Fruit fly (Drosophila melanogaster) whole organism: ENCODE data around the gene CG9184.

Source experiments
- CG8478 ChIP-seq: fragments of >200 bp; optimal IDR thresholded peaks from 2 replicates; lab custom pipeline; 2018; ENCODE audit warnings: inconsistent platforms
- Dll ChIP-seq: fragments of >200 bp; optimal IDR thresholded peaks from 2 replicates; lab custom pipeline; 2017
- EcR ChIP-seq, 2 experiments: fragments of >200 bp; optimal IDR thresholded peaks; 2 replicates each; lab custom pipeline; 2017; ENCODE audit warnings: missing biosample characterization in 2 of 2, missing genetic modification characterization in 2 of 2, missing genetic modification reagents in 2 of 2
- pan ChIP-seq: fragments of >200 bp; optimal IDR thresholded peaks from 2 replicates; lab custom pipeline; 2017
- psq ChIP-seq: fragments of >200 bp; optimal IDR thresholded peaks from 2 replicates; lab custom pipeline; 2017
- usp ChIP-seq: fragments of >200 bp; optimal IDR thresholded peaks from 2 replicates; lab custom pipeline; 2017; ENCODE audit warnings: missing biosample characterization, missing genetic modification characterization, mixed read lengths

Gene CG9184

DNA sequence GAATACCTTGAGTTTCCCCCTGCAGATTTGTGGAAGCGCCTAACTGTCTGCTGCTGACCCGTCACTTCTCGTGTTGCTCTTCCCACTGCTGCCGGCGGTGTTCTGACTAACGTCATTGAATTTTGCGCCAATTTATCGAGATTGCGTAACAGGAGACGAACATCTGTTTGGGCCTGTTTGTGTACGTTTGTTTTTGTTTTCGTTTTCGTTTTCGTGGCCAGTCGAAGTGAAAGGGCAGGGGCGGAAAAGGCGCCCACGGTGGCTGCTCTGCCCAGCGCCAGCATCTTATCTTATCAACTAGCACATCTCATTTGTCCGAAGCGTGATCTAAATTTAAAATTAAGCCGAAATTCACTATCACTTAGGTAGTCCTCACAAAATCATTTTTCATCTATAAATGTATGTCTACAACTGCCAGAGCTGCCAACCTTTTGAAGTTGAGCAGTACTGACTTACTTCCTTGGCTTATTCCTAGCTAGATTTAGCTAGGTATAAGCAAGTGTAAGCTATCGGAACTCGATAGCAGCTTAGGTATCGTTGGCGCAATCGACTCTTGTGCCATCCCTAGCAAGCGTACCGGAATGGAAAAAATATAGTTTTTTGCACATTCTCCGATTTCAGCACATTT is 15.5 kb downstream of the CG9184 start, which contains the start of the genes Ctr9 and Nt5a:
Gene Ctr9, plus strand, starts transcription at position 220 of the 628 bp plus-strand sequence.
Gene Nt5a, minus strand, starts transcription at position 414 of the 628 bp plus-strand sequence.
- no peak for TF ChIP-seq pan (lab: Kevin White, UChicago)
- no peak for TF ChIP-seq CG8478 (lab: Kevin White, UChicago)
- no peak for TF ChIP-seq psq (lab: Kevin White, UChicago)
- no peak for TF ChIP-seq usp (GFP tag; lab: Kevin White, UChicago)
- no peak for TF ChIP-seq EcR (GFP tag; optimal IDR thresholded peaks at IDR 0.05; lab: Kevin White, UChicago)
- TF ChIP-seq Dll (lab: Kevin White, UChicago): no peak

dm6 chr3L:1305317-1305716 is 17.3 kb downstream of the CG9184 start:
- TF ChIP-seq Dll (lab: Kevin White, UChicago) (no peak), pan (lab: Kevin White, UChicago) (no peak), psq (lab: Kevin White, UChicago) (no peak), CG8478 (lab: Kevin White, UChicago) (no peak), usp (GFP tag; lab: Kevin White, UChicago) (no peak), EcR (GFP tag; optimal IDR thresholded peaks at IDR 0.05; lab: Kevin White, UChicago) (no peak)

- TF ChIP-seq psq (lab: Kevin White, UChicago) (no peak), usp (GFP tag; lab: Kevin White, UChicago) (no peak), Dll (lab: Kevin White, UChicago) (no peak), EcR (GFP tag; optimal IDR thresholded peaks at IDR 0.05; lab: Kevin White, UChicago) (no peak), CG8478 (lab: Kevin White, UChicago) (no peak), pan (lab: Kevin White, UChicago) (no peak)
These were observed 19.7 kb downstream of the CG9184 start for dm6 chr3L:1302950-1303352.

dm6 chr3L:1302234-1302949 is 20.2 kb downstream of the CG9184 start, which contains the start of the genes Rac1 and Acat2:
Gene Rac1, minus strand, starts transcription at chr3L:1302683.
Gene Acat2, plus strand, starts transcription at chr3L:1302944.
- TF ChIP-seq EcR (GFP tag; optimal IDR thresholded peaks at IDR 0.05; lab: Kevin White, UChicago): no peak
- TF ChIP-seq pan (lab: Kevin White, UChicago): no peak
- no peak for TF ChIP-seq usp (GFP tag; lab: Kevin White, UChicago)
- no peak for TF ChIP-seq Dll (lab: Kevin White, UChicago)
- no peak for TF ChIP-seq CG8478 (lab: Kevin White, UChicago)
- no peak for TF ChIP-seq psq (lab: Kevin White, UChicago)

- no peak for TF ChIP-seq pan (lab: Kevin White, UChicago)
These were observed 22.4 kb downstream of the CG9184 start for dm6 chr3L:1300076-1300635.

- TF ChIP-seq psq (lab: Kevin White, UChicago): no peak
- TF ChIP-seq pan (lab: Kevin White, UChicago): no peak
- TF ChIP-seq EcR (GFP tag; optimal IDR thresholded peaks at IDR 0.05; lab: Kevin White, UChicago): no peak
- no peak for TF ChIP-seq Dll (lab: Kevin White, UChicago)
- TF ChIP-seq CG8478 (lab: Kevin White, UChicago): no peak
- no peak for TF ChIP-seq usp (GFP tag; lab: Kevin White, UChicago)
These were observed 24.1 kb downstream of the CG9184 start, which contains the start of gene scf for dm6 chr3L:1298509-1298908. Gene scf, plus strand, starts transcription at chr3L:1298672.

dm6 chr3L:1295693-1296092 is 26.9 kb downstream of the CG9184 start, which contains the start of gene Rabex-5:
Gene Rabex-5, plus strand, starts transcription at chr3L:1295913.
- no peak for TF ChIP-seq EcR (GFP tag; optimal IDR thresholded peaks at IDR 0.05; lab: Kevin White, UChicago)
- TF ChIP-seq Dll (lab: Kevin White, UChicago): no peak
- no peak for TF ChIP-seq psq (lab: Kevin White, UChicago)
- no peak for TF ChIP-seq CG8478 (lab: Kevin White, UChicago)
- TF ChIP-seq usp (GFP tag; lab: Kevin White, UChicago): no peak
- no peak for TF ChIP-seq pan (lab: Kevin White, UChicago)

- TF ChIP-seq Dll (lab: Kevin White, UChicago) (no peak), psq (lab: Kevin White, UChicago) (no peak), usp (GFP tag; lab: Kevin White, UChicago) (no peak), EcR (GFP tag; optimal IDR thresholded peaks at IDR 0.05; lab: Kevin White, UChicago) (no peak), pan (lab: Kevin White, UChicago) (no peak), CG8478 (lab: Kevin White, UChicago) (no peak)
These were observed 27.8 kb downstream of the CG9184 start for dm6 chr3L:1294835-1295234.

DNA sequence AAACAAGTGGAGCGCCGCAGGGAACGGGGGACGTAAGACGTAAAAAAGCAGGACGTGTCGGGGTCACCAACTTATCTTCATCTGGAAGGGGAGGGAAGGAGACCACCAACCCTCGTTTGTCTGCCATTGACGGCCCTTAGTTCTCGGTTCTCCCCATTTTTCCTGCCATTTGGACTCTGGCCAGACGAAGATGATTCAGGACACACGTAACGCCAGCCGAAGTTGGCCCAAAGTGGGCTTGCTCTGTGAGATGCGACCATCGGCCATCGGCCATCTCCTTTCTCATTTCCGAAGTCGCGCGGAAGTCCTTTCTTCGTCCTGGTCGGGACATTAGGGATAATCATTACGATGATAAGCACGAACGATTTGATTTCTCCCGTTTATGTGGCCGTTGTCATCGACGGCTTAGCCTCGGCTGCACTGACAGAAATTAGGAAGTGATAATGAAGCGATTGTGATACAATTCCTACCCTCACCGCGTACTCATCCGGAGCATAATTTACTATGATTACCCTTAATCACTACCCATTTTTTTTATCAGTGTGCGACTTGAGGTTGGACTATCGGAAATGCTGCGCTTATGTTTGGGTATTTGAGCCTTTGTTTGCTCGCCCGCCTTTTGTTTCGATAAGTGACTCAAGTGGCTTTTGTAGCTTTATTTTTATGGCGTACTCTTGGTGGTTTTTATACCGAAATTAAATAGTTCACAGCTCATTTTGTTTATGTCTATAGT is 41.5 kb downstream of the CG9184 start:
- TF ChIP-seq CG8478 (lab: Kevin White, UChicago): no peak
- TF ChIP-seq pan (lab: Kevin White, UChicago): no peak
- TF ChIP-seq psq (lab: Kevin White, UChicago): no peak
- TF ChIP-seq EcR (GFP tag; optimal IDR thresholded peaks at IDR 0.05; lab: Kevin White, UChicago): no peak
- TF ChIP-seq Dll (lab: Kevin White, UChicago): no peak
- no peak for TF ChIP-seq usp (GFP tag; lab: Kevin White, UChicago)

DNA sequence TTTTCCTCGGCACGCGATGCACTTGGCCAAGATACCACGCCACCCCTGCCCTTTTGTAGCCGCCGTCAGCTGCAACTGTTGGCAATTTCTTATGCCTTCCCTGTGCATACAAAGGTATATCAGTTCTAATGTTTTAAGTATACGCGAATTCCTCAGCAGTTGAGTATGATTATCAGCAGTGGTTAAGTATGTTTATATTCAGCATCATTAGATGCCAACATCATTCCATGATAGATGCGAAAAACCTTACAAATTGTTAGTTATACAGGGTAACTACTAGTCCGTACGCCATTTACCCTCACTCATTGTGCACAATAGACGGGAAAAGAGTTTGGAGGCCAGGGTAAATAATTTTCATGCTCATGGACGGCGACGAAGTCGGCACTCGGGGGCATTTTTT is 42.9 kb downstream of the CG9184 start:
- TF ChIP-seq pan (lab: Kevin White, UChicago) (no peak), EcR (GFP tag; optimal IDR thresholded peaks at IDR 0.05; lab: Kevin White, UChicago) (no peak), usp (GFP tag; lab: Kevin White, UChicago) (no peak), Dll (lab: Kevin White, UChicago) (no peak), CG8478 (lab: Kevin White, UChicago) (no peak), psq (lab: Kevin White, UChicago) (no peak)
